Fruit fly (Drosophila melanogaster): ENCODE results near the gene ppk16.

The ppk16 gene

dm6 chr2L:9792945-9793344 is 18.1 kb upstream of the ppk16 start, which contains the start of gene CG13123 (continued):
- TF ChIP-seq ind (GFP tag; optimal IDR thresholded peaks at IDR 0.05): no peak
- TF ChIP-seq Gsc (GFP tag; IDR thresholded peaks at IDR 0.05): no peak
- no peak for TF ChIP-seq CG12744 (GFP tag; optimal IDR thresholded peaks at IDR 0.05)
- TF ChIP-seq fu2 (GFP tag; optimal IDR thresholded peaks at IDR 0.05): no peak
- no peak for TF ChIP-seq fd3F (GFP tag; optimal IDR thresholded peaks at IDR 0.05)
- no peak for TF ChIP-seq en (GFP tag; optimal IDR thresholded peaks at IDR 0.05)
- no peak for TF ChIP-seq Fer1 (GFP tag; optimal IDR thresholded peaks at IDR 0.05)
- TF ChIP-seq slbo (GFP tag; IDR thresholded peaks at IDR 0.05): no peak
- TF ChIP-seq CG14710 (tag; optimal IDR thresholded peaks at IDR 0.05): no peak
- TF ChIP-seq tio (GFP tag; optimal IDR thresholded peaks at IDR 0.05): no peak
- TF ChIP-seq nerfin-1 (tag; optimal IDR thresholded peaks at IDR 0.05): no peak
- TF ChIP-seq Scr (GFP tag; IDR thresholded peaks at IDR 0.05; ENCODE audit: partially characterized antibody): no peak
- no peak for TF ChIP-seq CG2889 (GFP tag; IDR thresholded peaks at IDR 0.05)
- no peak for TF ChIP-seq CG14965 (GFP tag; optimal IDR thresholded peaks at IDR 0.05; ENCODE audit: borderline replicate concordance)
- no peak for TF ChIP-seq tx (GFP tag; optimal IDR thresholded peaks at IDR 0.05)
- no peak for TF ChIP-seq CG9727 (GFP tag; optimal IDR thresholded peaks at IDR 0.05)
- TF ChIP-seq ATbp (GFP tag; optimal IDR thresholded peaks at IDR 0.05): no peak
- no peak for TF ChIP-seq ro (GFP tag; IDR thresholded peaks at IDR 0.05)
- no peak for TF ChIP-seq kah (GFP tag; optimal IDR thresholded peaks at IDR 0.05)
- no peak for TF ChIP-seq wor (GFP tag; IDR thresholded peaks at IDR 0.05)
- no peak for TF ChIP-seq CG18619 (GFP tag; optimal IDR thresholded peaks at IDR 0.05)
- no peak for TF ChIP-seq Hmr (GFP tag; optimal IDR thresholded peaks at IDR 0.05)
- TF ChIP-seq Hr39 (optimal IDR thresholded peaks at IDR 0.05): no peak
- TF ChIP-seq cad (GFP tag; optimal IDR thresholded peaks at IDR 0.05): no peak
- no peak for TF ChIP-seq Nf-YB (GFP tag; optimal IDR thresholded peaks at IDR 0.05)
- TF ChIP-seq abd-A (tag; optimal IDR thresholded peaks at IDR 0.05): no peak
- TF ChIP-seq Ptx1 (GFP tag; IDR thresholded peaks at IDR 0.05): no peak
- TF ChIP-seq tna (GFP tag; IDR thresholded peaks at IDR 0.05; ENCODE audit: partially characterized antibody): no peak
- no peak for TF ChIP-seq CG10959 (GFP tag; IDR thresholded peaks at IDR 0.05)
- no peak for TF ChIP-seq gt (GFP tag; IDR thresholded peaks at IDR 0.05)
- TF ChIP-seq CG12104 (GFP tag; optimal IDR thresholded peaks at IDR 0.05): no peak
- 0 out of 4 replicates have a peak, but pooled peaks have one; percentile 36 for TF ChIP-seq Dll (GFP tag; IDR thresholded peaks at IDR 0.05; ENCODE audit: partially characterized antibody)
- TF ChIP-seq YL-1 (GFP tag; optimal IDR thresholded peaks at IDR 0.05): peak; percentile 40
- no peak for TF ChIP-seq CG4854 (GFP tag; optimal IDR thresholded peaks at IDR 0.05)
- TF ChIP-seq nmo (GFP tag; optimal IDR thresholded peaks at IDR 0.05): peak; percentile 19
- TF ChIP-seq HLH4C (GFP tag; IDR thresholded peaks at IDR 0.05; ENCODE audit: partially characterized antibody): 0 out of 3 replicates have a peak, but pooled peaks have one; percentile 8
- no peak for TF ChIP-seq zfh1 (GFP tag; IDR thresholded peaks at IDR 0.05)
- peak; percentile 39 for TF ChIP-seq CG15514 (GFP tag; optimal IDR thresholded peaks at IDR 0.05)
- no peak for TF ChIP-seq vvl (GFP tag; IDR thresholded peaks at IDR 0.05)
- no peak for TF ChIP-seq CG8765 (GFP tag; IDR thresholded peaks at IDR 0.05)
- TF ChIP-seq p53 (GFP tag; optimal IDR thresholded peaks at IDR 0.05): no peak
- TF ChIP-seq BtbVII (GFP tag; optimal IDR thresholded peaks at IDR 0.05): no peak
- no peak for TF ChIP-seq eyg (GFP tag; optimal IDR thresholded peaks at IDR 0.05)
- no peak for TF ChIP-seq dimm (GFP tag; IDR thresholded peaks at IDR 0.05)
- TF ChIP-seq chm (GFP tag; IDR thresholded peaks at IDR 0.05): no peak
- no peak for TF ChIP-seq CkIIα-i1 (GFP tag; IDR thresholded peaks at IDR 0.05)
- no peak for TF ChIP-seq CG16815 (GFP tag; optimal IDR thresholded peaks at IDR 0.05)
- no peak for TF ChIP-seq row (GFP tag; IDR thresholded peaks at IDR 0.05)
- no peak for TF ChIP-seq CG7987 (GFP tag; optimal IDR thresholded peaks at IDR 0.05)
- TF ChIP-seq Doc2 (GFP tag; IDR thresholded peaks at IDR 0.05): no peak
- TF ChIP-seq yki (optimal IDR thresholded peaks at IDR 0.05): no peak
- TF ChIP-seq CG10565 (GFP tag; optimal IDR thresholded peaks at IDR 0.05): no peak
- no peak for TF ChIP-seq Aef1 (GFP tag; IDR thresholded peaks at IDR 0.05)
